Fruit fly (Drosophila melanogaster) whole organism, embryonic: ENCODE data around the gene Pex16.

Source experiments
- Bteb2 ChIP-seq: fragments of 200-800 bp; sonication (Bioruptor generic); optimal IDR thresholded peaks from 2 replicates; lab custom pipeline; 2016; ENCODE audit warnings: missing biosample characterization, missing genetic modification characterization
- CG10147 ChIP-seq: fragments of 200-800 bp; sonication (Bioruptor generic); optimal IDR thresholded peaks from 2 replicates; lab custom pipeline; 2019; ENCODE audit warnings: missing biosample characterization, mild to moderate bottlenecking, missing genetic modification characterization, moderate library complexity
- CG11696 ChIP-seq: fragments of 200-800 bp; sonication (Bioruptor generic); IDR thresholded peaks from 2 replicates; pipeline ENCODE4 v1.3.6; 2022; ENCODE audit warnings: missing biosample characterization, missing genetic modification characterization
- CG12744 ChIP-seq: fragments of 200-800 bp; sonication (Bioruptor generic); optimal IDR thresholded peaks from 2 replicates; lab custom pipeline; 2016; ENCODE audit warnings: missing biosample characterization, missing genetic modification characterization
- CG13624 ChIP-seq: fragments of 200-800 bp; sonication (Bioruptor generic); optimal IDR thresholded peaks from 2 replicates; lab custom pipeline; 2016; ENCODE audit warnings: missing biosample characterization, missing genetic modification characterization
- CG15601 ChIP-seq: fragments of 200-800 bp; sonication (Bioruptor generic); optimal IDR thresholded peaks from 3 replicates; lab custom pipeline; 2019; ENCODE audit warnings: missing biosample characterization, mild to moderate bottlenecking, missing genetic modification characterization, moderate library complexity
- CG1602 ChIP-seq: fragments of 200-800 bp; sonication (Bioruptor generic); optimal IDR thresholded peaks from 3 replicates; lab custom pipeline; 2016; ENCODE audit warnings: missing biosample characterization, missing genetic modification characterization
- CG17568 ChIP-seq: fragments of 200-800 bp; sonication (Bioruptor generic); optimal IDR thresholded peaks from 2 replicates; lab custom pipeline; 2018; ENCODE audit warnings: missing biosample characterization, mild to moderate bottlenecking, missing genetic modification characterization, moderate library complexity
- CG18011 ChIP-seq: fragments of 200-800 bp; sonication (Bioruptor generic); optimal IDR thresholded peaks from 2 replicates; lab custom pipeline; 2017; ENCODE audit warnings: missing biosample characterization, missing genetic modification characterization, mild to moderate bottlenecking, moderate library complexity, missing genotype
- CG18262 ChIP-seq: fragments of 200-800 bp; optimal IDR thresholded peaks from 3 replicates; lab custom pipeline; 2019; ENCODE audit warnings: missing biosample characterization, mild to moderate bottlenecking, missing genetic modification characterization, moderate library complexity
- CG32532 ChIP-seq: fragments of 200-800 bp; sonication (Bioruptor generic); IDR thresholded peaks from 2 replicates; pipeline ENCODE4 v1.3.6; 2022; ENCODE audit warnings: missing biosample characterization, missing genetic modification characterization
- CG6813 ChIP-seq: fragments of 200-800 bp; sonication (Bioruptor generic); optimal IDR thresholded peaks from 2 replicates; lab custom pipeline; 2017; ENCODE audit warnings: missing biosample characterization, missing genetic modification characterization, mild to moderate bottlenecking, moderate library complexity, missing genetic modification reagents
- CG7745 ChIP-seq: fragments of 200-800 bp; sonication (Bioruptor generic); optimal IDR thresholded peaks from 2 replicates; lab custom pipeline; 2018; ENCODE audit warnings: missing biosample characterization, mild to moderate bottlenecking, missing genetic modification characterization, moderate library complexity
- CG8089 ChIP-seq: fragments of 200-800 bp; sonication (Bioruptor generic); optimal IDR thresholded peaks from 3 replicates; lab custom pipeline; 2016; ENCODE audit warnings: missing biosample characterization, missing genetic modification characterization
- CG9797 ChIP-seq: fragments of 200-800 bp; sonication (Bioruptor generic); optimal IDR thresholded peaks from 3 replicates; lab custom pipeline; 2018; ENCODE audit warnings: missing biosample characterization, mild to moderate bottlenecking, missing genetic modification characterization
- Doc3 ChIP-seq: fragments of 200-800 bp; sonication (Bioruptor generic); IDR thresholded peaks from 3 replicates; pipeline ENCODE4 v1.3.6; 2022; ENCODE audit warnings: missing biosample characterization, missing genetic modification characterization; ENCODE audit not compliant: partially characterized antibody
- Drgx ChIP-seq: fragments of 200-800 bp; sonication (Bioruptor generic); IDR thresholded peaks from 2 replicates; pipeline ENCODE4 v1.3.6; 2022; ENCODE audit warnings: missing biosample characterization, missing genetic modification characterization
- ERR ChIP-seq: fragments of 200-800 bp; sonication (Bioruptor generic); optimal IDR thresholded peaks from 2 replicates; lab custom pipeline; 2016; ENCODE audit warnings: missing biosample characterization, missing genetic modification characterization
- HLH3B ChIP-seq: fragments of 200-800 bp; sonication (Bioruptor generic); IDR thresholded peaks from 2 replicates; pipeline ENCODE4 v1.3.6; 2022; ENCODE audit warnings: missing biosample characterization, missing genetic modification characterization
- Hmx ChIP-seq: fragments of 200-800 bp; sonication (Bioruptor generic); optimal IDR thresholded peaks from 2 replicates; lab custom pipeline; 2016; ENCODE audit warnings: missing biosample characterization, missing genetic modification characterization
- NK7.1 ChIP-seq: fragments of 200-800 bp; sonication (Bioruptor generic); optimal IDR thresholded peaks from 3 replicates; lab custom pipeline; 2016; ENCODE audit warnings: missing biosample characterization, missing genetic modification characterization
- NfI ChIP-seq: fragments of 200-800 bp; sonication (Bioruptor generic); optimal IDR thresholded peaks from 3 replicates; lab custom pipeline; 2018; ENCODE audit warnings: missing biosample characterization, mild to moderate bottlenecking, missing genetic modification characterization, moderate library complexity
- Pdp1 ChIP-seq, 2 experiments: fragments of 200-800 bp; sonication (Bioruptor generic); optimal IDR thresholded peaks; 3 replicates each; lab custom pipeline; 2016; ENCODE audit warnings: missing biosample characterization in 2 of 2, missing genetic modification characterization in 2 of 2, mild to moderate bottlenecking in 1 of 2, moderate library complexity in 1 of 2
- Rfx ChIP-seq: fragments of 200-800 bp; sonication (Bioruptor generic); IDR thresholded peaks from 2 replicates; pipeline ENCODE4 v1.3.6; 2022; ENCODE audit warnings: missing biosample characterization, missing genetic modification characterization
- Side ChIP-seq: fragments of 200-800 bp; sonication (Bioruptor generic); optimal IDR thresholded peaks from 2 replicates; lab custom pipeline; 2016; ENCODE audit warnings: missing biosample characterization, missing genetic modification characterization
- Sox102F ChIP-seq: fragments of 200-800 bp; sonication (Bioruptor generic); optimal IDR thresholded peaks from 2 replicates; lab custom pipeline; 2018; ENCODE audit warnings: missing biosample characterization, mild to moderate bottlenecking, missing genetic modification characterization, moderate library complexity
- Sry-δ ChIP-seq: fragments of 200-800 bp; sonication (Bioruptor generic); optimal IDR thresholded peaks from 2 replicates; lab custom pipeline; 2016; ENCODE audit warnings: missing biosample characterization, missing genetic modification characterization
- YL-1 ChIP-seq: fragments of 200-800 bp; sonication (Bioruptor generic); optimal IDR thresholded peaks from 3 replicates; lab custom pipeline; 2017; ENCODE audit warnings: missing biosample characterization, mild to moderate bottlenecking, missing genetic modification characterization
- al ChIP-seq: fragments of 200-800 bp; sonication (Bioruptor generic); IDR thresholded peaks from 2 replicates; pipeline ENCODE4 v1.3.6; 2022; ENCODE audit warnings: missing biosample characterization, missing genetic modification characterization
- ash1 ChIP-seq: fragments of 200-800 bp; sonication (Bioruptor generic); optimal IDR thresholded peaks from 2 replicates; lab custom pipeline; 2018; ENCODE audit warnings: missing biosample characterization, mild to moderate bottlenecking, missing genetic modification characterization
- az2 ChIP-seq: fragments of 200-800 bp; sonication (Bioruptor generic); optimal IDR thresholded peaks from 3 replicates; lab custom pipeline; 2016; ENCODE audit warnings: missing biosample characterization, missing genetic modification characterization
- crc ChIP-seq: fragments of 200-800 bp; sonication (Bioruptor generic); optimal IDR thresholded peaks from 2 replicates; lab custom pipeline; 2016; ENCODE audit warnings: missing biosample characterization, missing genetic modification characterization
- dmrt99B ChIP-seq: fragments of 200-800 bp; sonication (Bioruptor generic); optimal IDR thresholded peaks from 2 replicates; lab custom pipeline; 2018; ENCODE audit warnings: missing biosample characterization, mild to moderate bottlenecking, missing genetic modification characterization, moderate library complexity
- ems ChIP-seq: fragments of 200-800 bp; sonication (Bioruptor generic); optimal IDR thresholded peaks from 3 replicates; lab custom pipeline; 2016; ENCODE audit warnings: missing biosample characterization, missing genetic modification characterization
- en ChIP-seq: fragments of 200-800 bp; sonication (Bioruptor generic); optimal IDR thresholded peaks from 2 replicates; lab custom pipeline; 2016; ENCODE audit warnings: missing biosample characterization, missing genetic modification characterization
- ewg ChIP-seq: fragments of 200-800 bp; sonication (Bioruptor generic); optimal IDR thresholded peaks from 3 replicates; lab custom pipeline; 2017; ENCODE audit warnings: mild to moderate bottlenecking, missing biosample characterization, missing genetic modification reagents, missing genetic modification characterization
- fu2 ChIP-seq: fragments of 200-800 bp; sonication (Bioruptor generic); optimal IDR thresholded peaks from 2 replicates; lab custom pipeline; 2016; ENCODE audit warnings: missing biosample characterization, missing genetic modification characterization
- hb ChIP-seq: fragments of 200-800 bp; sonication (Bioruptor generic); IDR thresholded peaks from 3 replicates; pipeline ENCODE4 v1.3.6; 2022; ENCODE audit warnings: missing biosample characterization, missing genetic modification characterization; ENCODE audit not compliant: partially characterized antibody
- kni ChIP-seq: fragments of 200-800 bp; sonication (Bioruptor generic); optimal IDR thresholded peaks from 3 replicates; lab custom pipeline; 2017; ENCODE audit warnings: mild to moderate bottlenecking, missing biosample characterization, missing genetic modification reagents, missing genetic modification characterization
- lab ChIP-seq: fragments of 200-800 bp; sonication (Bioruptor generic); optimal IDR thresholded peaks from 3 replicates; lab custom pipeline; 2017; ENCODE audit warnings: missing biosample characterization, missing genetic modification characterization, mild to moderate bottlenecking, moderate library complexity, missing genetic modification reagents
- pb ChIP-seq: fragments of 200-800 bp; sonication (Bioruptor generic); optimal IDR thresholded peaks from 3 replicates; lab custom pipeline; 2016; ENCODE audit warnings: missing biosample characterization, missing genetic modification characterization
- pnt ChIP-seq: fragments of 200-800 bp; sonication (Bioruptor generic); optimal IDR thresholded peaks from 3 replicates; lab custom pipeline; 2016; ENCODE audit warnings: missing biosample characterization, missing genetic modification characterization
- pros ChIP-seq: fragments of 200-800 bp; sonication (Bioruptor generic); optimal IDR thresholded peaks from 3 replicates; lab custom pipeline; 2019; ENCODE audit warnings: missing biosample characterization, mild to moderate bottlenecking, missing genetic modification characterization, moderate library complexity
- sd ChIP-seq: fragments of 200-800 bp; sonication (Bioruptor generic); optimal IDR thresholded peaks from 3 replicates; lab custom pipeline; 2018; ENCODE audit warnings: missing biosample characterization, mild to moderate bottlenecking, missing genetic modification characterization, moderate library complexity
- stc ChIP-seq: fragments of 200-800 bp; sonication (Bioruptor generic); IDR thresholded peaks from 2 replicates; pipeline ENCODE4 v1.3.6; 2022; ENCODE audit warnings: missing biosample characterization, missing genetic modification characterization
- vfl ChIP-seq: fragments of 200-800 bp; sonication (Bioruptor generic); optimal IDR thresholded peaks from 2 replicates; lab custom pipeline; 2016; ENCODE audit warnings: missing biosample characterization, missing genetic modification characterization
- zen2 ChIP-seq: fragments of 200-800 bp; sonication (Bioruptor generic); IDR thresholded peaks from 3 replicates; pipeline ENCODE4 v1.3.6; 2022; ENCODE audit warnings: missing biosample characterization, missing genetic modification characterization; ENCODE audit not compliant: partially characterized antibody
- zfh1 ChIP-seq: fragments of 200-800 bp; sonication (Bioruptor generic); IDR thresholded peaks from 3 replicates; pipeline ENCODE4 v1.3.6; 2022; ENCODE audit warnings: missing biosample characterization, missing genetic modification characterization
- zfh2 ChIP-seq: fragments of 200-800 bp; sonication (Bioruptor generic); optimal IDR thresholded peaks from 2 replicates; lab custom pipeline; 2016; ENCODE audit warnings: missing biosample characterization, missing genetic modification characterization

Gene Pex16

DNA sequence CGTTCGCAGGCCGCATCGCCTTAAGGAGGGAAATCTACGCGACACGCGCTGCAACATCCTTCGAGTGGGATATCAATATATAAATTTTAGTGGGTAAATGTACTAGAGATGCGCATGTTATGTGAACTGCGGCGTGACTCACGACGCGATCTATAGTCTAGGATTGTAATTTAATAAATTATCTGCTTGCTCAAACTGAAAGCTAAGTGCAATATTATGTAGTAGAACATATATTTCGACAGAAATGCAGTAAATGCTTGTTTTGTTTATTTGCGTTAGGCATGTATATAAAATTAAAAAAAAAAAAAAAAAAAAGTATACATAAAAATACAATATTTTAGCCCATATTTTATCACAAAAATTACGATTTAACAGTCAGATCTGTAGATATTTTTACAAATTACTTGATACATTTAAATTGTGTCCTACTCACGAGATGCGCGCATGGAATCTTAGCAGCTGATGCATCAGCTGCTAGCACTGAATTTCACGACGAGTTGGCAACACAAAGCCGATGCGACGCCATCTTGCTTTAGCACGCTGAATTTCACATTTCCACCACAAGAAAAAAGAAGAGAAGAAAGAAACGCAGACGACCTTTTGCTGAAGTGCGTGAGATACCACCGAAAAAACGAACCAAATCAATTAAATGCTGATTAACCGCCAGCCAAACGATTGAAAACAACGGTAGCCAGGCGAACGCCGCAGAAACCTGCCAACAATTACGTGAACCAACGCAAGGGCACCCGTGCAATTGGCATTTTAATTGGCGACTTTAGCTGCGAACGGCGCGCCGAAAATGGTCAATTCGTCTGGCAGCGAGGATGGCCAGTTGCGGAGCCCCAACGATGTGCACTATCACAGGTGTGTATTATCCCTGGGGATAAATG lies 6.8 kb downstream of the Pex16 start, which contains the start of the genes CG4042 and Pitslre (continued):
- TF ChIP-seq sd (no peak), crc (no peak), Rfx (GFP tag; lab: Robert Waterston, UW) (peak; percentile 49), ems (GFP tag; lab: Kevin White, UChicago) (no peak), pnt (GFP tag; lab: Kevin White, UChicago) (no peak), Drgx (GFP tag; lab: Robert Waterston, UW) (no peak), Bteb2 (GFP tag; lab: Kevin White, UChicago) (no peak), lab (GFP tag; lab: Kevin White, UChicago) (peak; percentile 17), az2 (GFP tag; lab: Kevin White, UChicago) (peak; percentile 46), CG9797 (GFP tag; lab: Kevin White, UChicago) (no peak), pros (GFP tag; lab: Kevin White, UChicago) (no peak), kni (GFP tag; lab: Kevin White, UChicago) (no peak), pb (GFP tag; lab: Kevin White, UChicago) (no peak), HLH3B (no peak), CG10147 (GFP tag; lab: Kevin White, UChicago) (peak; percentile 11), dmrt99B (tag; lab: Kevin White, UChicago) (no peak), zfh1 (GFP tag; lab: Robert Waterston, UW) (0 out of 3 replicates have a peak, but pooled peaks have one; percentile 47), CG11696 (GFP tag; lab: Robert Waterston, UW) (no peak), al (GFP tag; lab: Robert Waterston, UW) (no peak; the same call in none of the 2 replicates), Sry-δ (GFP tag; lab: Kevin White, UChicago) (peak; percentile 55), CG32532 (GFP tag; lab: Robert Waterston, UW) (peak; percentile 50; the same call in 1 of the 2 replicates), CG6813 (GFP tag; lab: Kevin White, UChicago) (no peak), YL-1 (GFP tag; lab: Kevin White, UChicago) (peak; percentile 73), zfh2 (no peak), Side (GFP tag; lab: Kevin White, UChicago) (no peak), CG1602 (GFP tag; lab: Kevin White, UChicago) (peak; percentile 47), Sox102F (GFP tag; lab: Kevin White, UChicago) (peak; percentile 8), Doc3 (GFP tag; lab: Robert Waterston, UW) (peak; percentile 75), hb (GFP tag; lab: Robert Waterston, UW) (peak; percentile 54; the same call in 1 of the 3 replicates), CG8089 (no peak), ERR (GFP tag; lab: Kevin White, UChicago) (no peak), NfI (GFP tag; lab: Kevin White, UChicago) (peak; percentile 42), zen2 (GFP tag; lab: Robert Waterston, UW) (no peak; the same call in 2 of the 3 replicates), ash1 (GFP tag; lab: Kevin White, UChicago) (no peak), Hmx (GFP tag; lab: Kevin White, UChicago) (no peak), vfl (peak; percentile 2), CG18011 (no peak), ewg (peak; percentile 40), CG7745 (tag; lab: Kevin White, UChicago) (no peak), Pdp1 (GFP tag; optimal IDR thresholded peaks at IDR 0.05; lab: Kevin White, UChicago) (peak; percentile 12 to 68), NK7.1 (GFP tag; lab: Kevin White, UChicago) (no peak), CG15601 (tag; lab: Kevin White, UChicago) (no peak), CG12744 (GFP tag; lab: Kevin White, UChicago) (no peak), stc (GFP tag; lab: Robert Waterston, UW) (no peak), en (no peak), fu2 (GFP tag; lab: Kevin White, UChicago) (no peak), CG17568 (no peak), CG13624 (GFP tag; lab: Kevin White, UChicago) (no peak), CG18262 (peak; percentile 28)
